Worm (Caenorhabditis elegans) whole organism, mixed stage, embryonic: ENCODE results near the gene F02C9.2.

Experiments used
- M03D4.4 ChIP-seq: sonication (generic microtip); optimal IDR thresholded peaks from 2 replicates; lab custom pipeline; 2017; ENCODE audit warnings: mild to moderate bottlenecking, missing genetic modification characterization, missing compliant biosample characterization
- bed-3 ChIP-seq: fragments of 200-800 bp; sonication (Bioruptor generic); optimal IDR thresholded peaks from 3 replicates; lab custom pipeline; 2018; ENCODE audit warnings: mild to moderate bottlenecking, missing genetic modification characterization, moderate library complexity, missing compliant biosample characterization
- blmp-1 ChIP-seq: fragments of 150-350 bp; optimal IDR thresholded peaks from 2 replicates; lab custom pipeline; 2014; ENCODE audit warnings: missing biosample characterization, missing genetic modification characterization
- ceh-39 ChIP-seq: fragments of 150-350 bp; optimal IDR thresholded peaks from 2 replicates; lab custom pipeline; 2014; ENCODE audit warnings: missing biosample characterization, missing genetic modification characterization
- ceh-43 ChIP-seq: fragments of 200-800 bp; sonication (Bioruptor generic); optimal IDR thresholded peaks from 2 replicates; lab custom pipeline; 2018; ENCODE audit warnings: mild to moderate bottlenecking, missing genetic modification characterization, moderate library complexity, missing compliant biosample characterization
- ceh-83 ChIP-seq: fragments of 200-800 bp; sonication (Bioruptor generic); optimal IDR thresholded peaks from 2 replicates; lab custom pipeline; 2018; ENCODE audit warnings: mild to moderate bottlenecking, missing genetic modification characterization, missing compliant biosample characterization
- drap-1 ChIP-seq: fragments of 200-800 bp; sonication (Bioruptor generic); optimal IDR thresholded peaks from 3 replicates; lab custom pipeline; 2018; ENCODE audit warnings: mild to moderate bottlenecking, missing genetic modification characterization, missing compliant biosample characterization
- elt-1 ChIP-seq: sonication (generic microtip); optimal IDR thresholded peaks from 2 replicates; lab custom pipeline; 2017; ENCODE audit warnings: missing genetic modification characterization, mild to moderate bottlenecking, missing compliant biosample characterization, antibody characterized with exemption, moderate library complexity, borderline replicate concordance; ENCODE audit not compliant: insufficient read depth
- elt-3 ChIP-seq: fragments of 150-350 bp; optimal IDR thresholded peaks from 2 replicates; lab custom pipeline; 2014; ENCODE audit warnings: missing biosample characterization, missing genetic modification characterization
- flh-1 ChIP-seq: fragments of 200-800 bp; sonication (Bioruptor generic); optimal IDR thresholded peaks from 2 replicates; lab custom pipeline; 2018; ENCODE audit warnings: mild to moderate bottlenecking, missing genetic modification characterization, moderate library complexity, missing compliant biosample characterization
- ham-2 ChIP-seq: fragments of 200-800 bp; sonication (Bioruptor generic); optimal IDR thresholded peaks from 2 replicates; lab custom pipeline; 2018; ENCODE audit warnings: mild to moderate bottlenecking, missing genetic modification characterization, missing compliant biosample characterization
- hlh-1 ChIP-seq: fragments of 150-350 bp; optimal IDR thresholded peaks from 2 replicates; lab custom pipeline; 2014; ENCODE audit warnings: missing biosample characterization, missing genetic modification reagents, missing genetic modification characterization
- lin-13 ChIP-seq: fragments of 150-350 bp; optimal IDR thresholded peaks from 2 replicates; lab custom pipeline; 2014; ENCODE audit warnings: missing biosample characterization, missing genetic modification characterization
- lin-32 ChIP-seq: fragments of 200-800 bp; sonication (Bioruptor generic); optimal IDR thresholded peaks from 2 replicates; lab custom pipeline; 2018; ENCODE audit warnings: mild to moderate bottlenecking, missing genetic modification characterization, missing compliant biosample characterization
- lsy-2 ChIP-seq: fragments of 150-350 bp; optimal IDR thresholded peaks from 2 replicates; lab custom pipeline; 2014; ENCODE audit warnings: missing biosample characterization, missing genetic modification characterization
- mab-5 ChIP-seq: fragments of 150-350 bp; optimal IDR thresholded peaks from 2 replicates; lab custom pipeline; 2014; ENCODE audit warnings: missing biosample characterization, missing genetic modification characterization
- mep-1 ChIP-seq: fragments of 150-350 bp; optimal IDR thresholded peaks from 2 replicates; lab custom pipeline; 2017; ENCODE audit warnings: missing biosample characterization, missing genetic modification reagents, missing genetic modification characterization, inconsistent platforms
- mls-2 ChIP-seq: sonication (generic microtip); optimal IDR thresholded peaks from 2 replicates; lab custom pipeline; 2016; ENCODE audit warnings: mild to moderate bottlenecking, missing genetic modification characterization, moderate library complexity, missing compliant biosample characterization
- nhr-12 ChIP-seq: fragments of 150-350 bp; optimal IDR thresholded peaks from 2 replicates; lab custom pipeline; 2014; ENCODE audit warnings: missing biosample characterization, missing genetic modification characterization
- nhr-2 ChIP-seq: fragments of 150-350 bp; optimal IDR thresholded peaks from 2 replicates; lab custom pipeline; 2014; ENCODE audit warnings: missing biosample characterization, missing genetic modification characterization
- nhr-237 ChIP-seq: fragments of 150-350 bp; optimal IDR thresholded peaks from 2 replicates; lab custom pipeline; 2014; ENCODE audit warnings: missing biosample characterization, missing genetic modification characterization
- nhr-28 ChIP-seq: fragments of 150-350 bp; optimal IDR thresholded peaks from 2 replicates; lab custom pipeline; 2014; ENCODE audit warnings: missing biosample characterization, missing genetic modification characterization
- pha-4 ChIP-seq: fragments of 150-350 bp; optimal IDR thresholded peaks from 2 replicates; lab custom pipeline; 2018; ENCODE audit warnings: missing biosample characterization, missing genetic modification reagents, missing genetic modification characterization
- sem-2 ChIP-seq: fragments of 200-800 bp; sonication (Bioruptor generic); optimal IDR thresholded peaks from 2 replicates; lab custom pipeline; 2018; ENCODE audit warnings: mild to moderate bottlenecking, missing genetic modification characterization, missing compliant biosample characterization
- snpc-4 ChIP-seq: fragments of 150-350 bp; optimal IDR thresholded peaks from 2 replicates; lab custom pipeline; 2014; ENCODE audit warnings: missing biosample characterization, missing genetic modification characterization
- sptf-1 ChIP-seq: sonication (generic microtip); optimal IDR thresholded peaks from 2 replicates; lab custom pipeline; 2017; ENCODE audit warnings: mild to moderate bottlenecking, missing genetic modification characterization, moderate library complexity, missing compliant biosample characterization
- tbx-8 ChIP-seq: fragments of 200-800 bp; sonication (Bioruptor generic); optimal IDR thresholded peaks from 2 replicates; lab custom pipeline; 2018; ENCODE audit warnings: mild to moderate bottlenecking, missing genetic modification characterization, moderate library complexity, missing compliant biosample characterization
- unc-39 ChIP-seq: fragments of 150-350 bp; optimal IDR thresholded peaks from 2 replicates; lab custom pipeline; 2014; ENCODE audit warnings: missing biosample characterization, missing genetic modification characterization
- unc-62 ChIP-seq: fragments of 150-350 bp; optimal IDR thresholded peaks from 2 replicates; lab custom pipeline; 2014; ENCODE audit warnings: missing biosample characterization, missing genetic modification reagents, missing genetic modification characterization
- ztf-11 ChIP-seq: fragments of 150-350 bp; optimal IDR thresholded peaks from 2 replicates; lab custom pipeline; 2014; ENCODE audit warnings: missing biosample characterization, missing genetic modification characterization

Gene F02C9.2

ce11 chrV:3113751-3114150 is 19.8 kb upstream of the F02C9.2 start, which contains the start of gene Y73C8C.8:
Gene Y73C8C.8 (minus strand): TSS chrV:3113851.
- TF ChIP-seq elt-3 (tag; lab: Kevin White, UChicago) = no peak
- no peak for TF ChIP-seq lin-32
- no peak for TF ChIP-seq snpc-4
- no peak for TF ChIP-seq mab-5
- no peak for TF ChIP-seq ceh-83 (GFP tag; lab: Kevin White, UChicago)
- TF ChIP-seq drap-1 = no peak
- TF ChIP-seq unc-62 = no peak
- TF ChIP-seq ceh-43 = no peak
- TF ChIP-seq M03D4.4 (tag; lab: Kevin White, UChicago) = no peak
- TF ChIP-seq nhr-237 (tag; lab: Kevin White, UChicago) = no peak

DNA sequence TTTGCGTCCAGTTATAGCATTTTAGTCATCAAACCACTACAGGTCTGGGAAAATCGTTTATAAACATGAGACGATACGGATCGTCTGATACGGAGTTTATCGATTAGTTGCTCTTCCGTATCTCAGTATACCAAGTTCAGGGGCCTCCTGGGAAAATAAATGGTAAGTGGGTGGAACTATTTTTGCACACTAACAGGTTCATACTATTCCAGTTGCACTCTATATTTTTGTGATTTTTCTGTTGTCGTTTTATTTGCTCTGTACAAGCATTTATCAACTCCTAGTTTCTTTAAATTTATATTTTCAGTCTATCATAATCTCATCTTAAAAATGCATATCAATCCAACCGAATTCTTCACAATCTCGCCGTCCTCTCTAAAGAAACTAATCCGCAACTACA is 18.5 kb upstream of the F02C9.2 start, which contains the start of gene Y73C8C.3:
Gene Y73C8C.3 (plus strand): TSS at position 301 of the 400 bp plus-strand sequence.
- TF ChIP-seq sptf-1 (tag; lab: Kevin White, UChicago) (no peak), flh-1 (GFP tag; lab: Kevin White, UChicago) (no peak)

- no peak for TF ChIP-seq sptf-1 (tag; lab: Kevin White, UChicago)
- no peak for TF ChIP-seq nhr-28 (tag; lab: Kevin White, UChicago)
- TF ChIP-seq mab-5 = no peak
- TF ChIP-seq ceh-39 (tag; lab: Kevin White, UChicago) = no peak
- no peak for TF ChIP-seq M03D4.4 (tag; lab: Kevin White, UChicago)
- TF ChIP-seq elt-1 (tag; lab: Kevin White, UChicago) = no peak
- no peak for TF ChIP-seq lin-32
- no peak for TF ChIP-seq pha-4 (tag; lab: Kevin White, UChicago)
- no peak for TF ChIP-seq ham-2 (GFP tag; lab: Kevin White, UChicago)
- TF ChIP-seq mep-1 (tag; lab: Kevin White, UChicago) = no peak
- TF ChIP-seq elt-3 (tag; lab: Kevin White, UChicago) = no peak
- TF ChIP-seq drap-1 = no peak
- TF ChIP-seq ztf-11 (tag; lab: Kevin White, UChicago) = no peak
- TF ChIP-seq hlh-1 (tag; lab: Kevin White, UChicago) = no peak
- no peak for TF ChIP-seq flh-1 (GFP tag; lab: Kevin White, UChicago)
- TF ChIP-seq ceh-83 (GFP tag; lab: Kevin White, UChicago) = no peak
- no peak for TF ChIP-seq nhr-12 (tag; lab: Kevin White, UChicago)
Observed at ce11 chrV:3118167-3118566, 15.3 kb upstream of the F02C9.2 start, which contains the start of gene clec-210. Gene clec-210 (plus strand): TSS chrV:3118377.

- TF ChIP-seq ham-2 (GFP tag; lab: Kevin White, UChicago) = no peak
- TF ChIP-seq lin-32 = no peak
- TF ChIP-seq mab-5 = no peak
- TF ChIP-seq ceh-43 = no peak
- TF ChIP-seq sem-2 (GFP tag; lab: Kevin White, UChicago) = no peak
- no peak for TF ChIP-seq nhr-2
- TF ChIP-seq elt-3 (tag; lab: Kevin White, UChicago) = no peak
- no peak for TF ChIP-seq snpc-4
- TF ChIP-seq lin-13 (tag; lab: Kevin White, UChicago) = no peak
- TF ChIP-seq pha-4 (tag; lab: Kevin White, UChicago) = no peak
- no peak for TF ChIP-seq mep-1 (tag; lab: Kevin White, UChicago)
- TF ChIP-seq unc-62 = no peak
- TF ChIP-seq tbx-8 (GFP tag; lab: Kevin White, UChicago) = no peak
- TF ChIP-seq bed-3 (GFP tag; lab: Kevin White, UChicago) = no peak
- no peak for TF ChIP-seq blmp-1 (tag; lab: Kevin White, UChicago)
Observed at ce11 chrV:3119185-3119584, 14.3 kb upstream of the F02C9.2 start.

- TF ChIP-seq unc-62 = no peak
- TF ChIP-seq mls-2 (tag; lab: Kevin White, UChicago) = no peak
- no peak for TF ChIP-seq ztf-11 (tag; lab: Kevin White, UChicago)
- no peak for TF ChIP-seq ceh-83 (GFP tag; lab: Kevin White, UChicago)
- no peak for TF ChIP-seq ham-2 (GFP tag; lab: Kevin White, UChicago)
- TF ChIP-seq blmp-1 (tag; lab: Kevin White, UChicago) = no peak
Observed at ce11 chrV:3121743-3122142, 11.8 kb upstream of the F02C9.2 start, which contains the start of gene srt-56. Gene srt-56 (minus strand): TSS chrV:3121843.

- TF ChIP-seq nhr-2 = no peak
- TF ChIP-seq unc-39 (tag; lab: Kevin White, UChicago) = no peak
- TF ChIP-seq lsy-2 (tag; lab: Kevin White, UChicago) = no peak
- TF ChIP-seq unc-62 = no peak
- no peak for TF ChIP-seq hlh-1 (tag; lab: Kevin White, UChicago)
- TF ChIP-seq pha-4 (tag; lab: Kevin White, UChicago) = no peak
- TF ChIP-seq nhr-12 (tag; lab: Kevin White, UChicago) = no peak
- no peak for TF ChIP-seq tbx-8 (GFP tag; lab: Kevin White, UChicago)
- TF ChIP-seq M03D4.4 (tag; lab: Kevin White, UChicago) = no peak
Observed at ce11 chrV:3122403-3122802, 11.1 kb upstream of the F02C9.2 start.
